Fruit fly (Drosophila melanogaster): Measurements from ENCODE around the gene PNKP.

PNKP gene

dm6 chr3R:8343251-8343744, at the start of gene PNKP, which contains the start of gene COX7AL:
TSS of gene PNKP (minus strand) at chr3R:8343516.
TSS of gene COX7AL (plus strand) at chr3R:8343669.
- no peak for TF ChIP-seq EcR (GFP tag; optimal IDR thresholded peaks at IDR 0.05)
- no peak for TF ChIP-seq usp (GFP tag; optimal IDR thresholded peaks at IDR 0.05)
- TF ChIP-seq CG8478 (optimal IDR thresholded peaks at IDR 0.05) = no peak
- TF ChIP-seq Dll (optimal IDR thresholded peaks at IDR 0.05) = no peak
- TF ChIP-seq psq (optimal IDR thresholded peaks at IDR 0.05) = no peak
- no peak for TF ChIP-seq pan (optimal IDR thresholded peaks at IDR 0.05)

dm6 chr3R:8389636-8390035, 46.3 kb upstream of the PNKP start:
- TF ChIP-seq CG8478 (optimal IDR thresholded peaks at IDR 0.05) (no peak), psq (optimal IDR thresholded peaks at IDR 0.05) (no peak), usp (GFP tag; optimal IDR thresholded peaks at IDR 0.05) (no peak), EcR (GFP tag; optimal IDR thresholded peaks at IDR 0.05) (no peak)

dm6 chr3R:8368553-8368952, 25.2 kb upstream of the PNKP start:
- TF ChIP-seq EcR (GFP tag; optimal IDR thresholded peaks at IDR 0.05) = no peak
- TF ChIP-seq Dll (optimal IDR thresholded peaks at IDR 0.05) = no peak
- TF ChIP-seq psq (optimal IDR thresholded peaks at IDR 0.05) = no peak
- TF ChIP-seq usp (GFP tag; optimal IDR thresholded peaks at IDR 0.05) = no peak
- TF ChIP-seq pan (optimal IDR thresholded peaks at IDR 0.05) = no peak

dm6 chr3R:8362259-8362876, 19.1 kb upstream of the PNKP start, which contains the start of the genes Veneno and CG7963:
TSS of gene Veneno (minus strand) at chr3R:8362554.
TSS of gene CG7963 (plus strand) at chr3R:8362826.
- TF ChIP-seq EcR (GFP tag; optimal IDR thresholded peaks at IDR 0.05) (no peak), pan (optimal IDR thresholded peaks at IDR 0.05) (no peak), usp (GFP tag; optimal IDR thresholded peaks at IDR 0.05) (no peak), Dll (optimal IDR thresholded peaks at IDR 0.05) (no peak), CG8478 (optimal IDR thresholded peaks at IDR 0.05) (no peak), psq (optimal IDR thresholded peaks at IDR 0.05) (no peak)

dm6 chr3R:8358004-8358403, 14.7 kb upstream of the PNKP start:
- TF ChIP-seq pan (optimal IDR thresholded peaks at IDR 0.05) = no peak
- no peak for TF ChIP-seq EcR (GFP tag; optimal IDR thresholded peaks at IDR 0.05)
- no peak for TF ChIP-seq psq (optimal IDR thresholded peaks at IDR 0.05)
- no peak for TF ChIP-seq usp (GFP tag; optimal IDR thresholded peaks at IDR 0.05)
- TF ChIP-seq CG8478 (optimal IDR thresholded peaks at IDR 0.05) = no peak
- no peak for TF ChIP-seq Dll (optimal IDR thresholded peaks at IDR 0.05)

dm6 chr3R:8357372-8357992, 14.2 kb upstream of the PNKP start:
- TF ChIP-seq pan (optimal IDR thresholded peaks at IDR 0.05) = no peak
- no peak for TF ChIP-seq usp (GFP tag; optimal IDR thresholded peaks at IDR 0.05)
- TF ChIP-seq CG8478 (optimal IDR thresholded peaks at IDR 0.05) = no peak
- TF ChIP-seq EcR (GFP tag; optimal IDR thresholded peaks at IDR 0.05) = no peak
- no peak for TF ChIP-seq Dll (optimal IDR thresholded peaks at IDR 0.05)
- TF ChIP-seq psq (optimal IDR thresholded peaks at IDR 0.05) = no peak

dm6 chr3R:8356626-8357290, 13.4 kb upstream of the PNKP start, which contains the start of gene stck:
TSS of gene stck (plus strand) at chr3R:8356978.
- TF ChIP-seq pan (optimal IDR thresholded peaks at IDR 0.05) (no peak), usp (GFP tag; optimal IDR thresholded peaks at IDR 0.05) (no peak), EcR (GFP tag; optimal IDR thresholded peaks at IDR 0.05) (no peak), psq (optimal IDR thresholded peaks at IDR 0.05) (no peak)

dm6 chr3R:8355579-8355978, 12.3 kb upstream of the PNKP start:
- TF ChIP-seq usp (GFP tag; optimal IDR thresholded peaks at IDR 0.05) (no peak), psq (optimal IDR thresholded peaks at IDR 0.05) (no peak), pan (optimal IDR thresholded peaks at IDR 0.05) (no peak), Dll (optimal IDR thresholded peaks at IDR 0.05) (no peak), EcR (GFP tag; optimal IDR thresholded peaks at IDR 0.05) (no peak), CG8478 (optimal IDR thresholded peaks at IDR 0.05) (no peak)

dm6 chr3R:8354969-8355368, 11.7 kb upstream of the PNKP start:
- TF ChIP-seq Dll (optimal IDR thresholded peaks at IDR 0.05) (no peak), psq (optimal IDR thresholded peaks at IDR 0.05) (no peak), usp (GFP tag; optimal IDR thresholded peaks at IDR 0.05) (no peak)

dm6 chr3R:8354458-8354857, 11.1 kb upstream of the PNKP start:
- no peak for TF ChIP-seq usp (GFP tag; optimal IDR thresholded peaks at IDR 0.05)
- no peak for TF ChIP-seq psq (optimal IDR thresholded peaks at IDR 0.05)
- TF ChIP-seq CG8478 (optimal IDR thresholded peaks at IDR 0.05) = no peak
- TF ChIP-seq EcR (GFP tag; optimal IDR thresholded peaks at IDR 0.05) = no peak
- TF ChIP-seq pan (optimal IDR thresholded peaks at IDR 0.05) = no peak
- TF ChIP-seq Dll (optimal IDR thresholded peaks at IDR 0.05) = no peak

dm6 chr3R:8353994-8354393, 10.7 kb upstream of the PNKP start:
- TF ChIP-seq EcR (GFP tag; optimal IDR thresholded peaks at IDR 0.05) (no peak), usp (GFP tag; optimal IDR thresholded peaks at IDR 0.05) (no peak), CG8478 (optimal IDR thresholded peaks at IDR 0.05) (no peak), pan (optimal IDR thresholded peaks at IDR 0.05) (no peak), Dll (optimal IDR thresholded peaks at IDR 0.05) (no peak), psq (optimal IDR thresholded peaks at IDR 0.05) (no peak)

Data from whole organism.